Fruit fly (Drosophila melanogaster): ENCODE results near the gene CG12237.
A peak's percentile ranks its signal among the peaks of the same experiment; 100 is the strongest.

CG12237 gene

DNA sequence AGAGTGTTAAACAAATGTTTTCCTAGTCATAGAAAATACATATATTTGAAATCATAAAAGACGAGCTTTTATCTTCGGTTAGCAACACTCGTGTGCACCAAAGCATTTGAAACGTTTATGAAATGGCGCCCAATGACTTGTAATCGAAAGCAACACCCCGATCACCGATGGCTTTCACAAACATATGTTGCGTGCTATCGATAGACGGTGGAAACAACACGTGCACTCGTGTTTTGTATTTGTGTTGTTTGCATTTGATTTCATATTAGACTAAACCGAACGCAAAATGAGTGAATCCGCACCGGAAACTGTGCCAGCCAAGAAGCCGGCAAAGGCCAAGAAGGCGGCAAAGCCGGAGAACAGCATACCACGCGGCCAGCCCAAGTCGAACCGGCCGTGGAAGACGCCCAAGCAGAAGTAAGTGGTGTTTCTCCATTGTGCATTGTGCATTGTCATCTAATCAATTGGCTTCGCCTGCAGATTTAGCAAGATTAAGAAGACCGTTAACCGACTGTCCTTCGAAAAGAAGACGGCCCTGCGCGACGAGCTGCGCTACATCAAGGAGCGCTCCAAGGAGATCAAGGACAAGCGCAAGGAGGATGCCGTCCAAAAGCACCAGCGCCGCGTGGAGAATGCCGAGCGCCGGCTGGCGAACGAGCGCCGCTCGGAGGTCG is 26.5 kb downstream of the CG12237 start, which contains the start of gene CG14210:
CG14210 (plus strand) TSS at position 207 of the 674 bp plus-strand sequence.
- TF ChIP-seq CG17801 (GFP tag; optimal IDR thresholded peaks at IDR 0.05; ENCODE audit: partially characterized antibody) = no peak

DNA sequence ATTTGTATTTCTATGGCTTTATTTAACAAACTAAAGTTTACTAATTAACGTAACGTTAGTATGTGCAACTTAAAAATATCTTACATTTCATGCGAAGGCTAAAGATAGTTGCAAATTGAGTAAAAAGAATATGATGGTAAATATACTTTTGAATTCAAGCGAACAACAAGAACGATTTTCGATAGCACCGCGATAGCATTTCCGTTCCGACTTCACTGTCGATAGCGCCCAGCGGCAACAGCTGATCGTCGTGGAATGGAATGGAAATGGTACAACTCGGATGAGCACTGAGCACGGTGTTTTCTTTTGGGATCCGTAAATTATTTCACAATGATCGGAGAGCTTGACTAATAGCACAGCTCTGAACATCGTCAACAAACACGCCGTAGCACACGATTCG is 29.2 kb downstream of the CG12237 start:
- TF ChIP-seq CG17801 (GFP tag; optimal IDR thresholded peaks at IDR 0.05; ENCODE audit: partially characterized antibody) = peak; percentile 85

DNA sequence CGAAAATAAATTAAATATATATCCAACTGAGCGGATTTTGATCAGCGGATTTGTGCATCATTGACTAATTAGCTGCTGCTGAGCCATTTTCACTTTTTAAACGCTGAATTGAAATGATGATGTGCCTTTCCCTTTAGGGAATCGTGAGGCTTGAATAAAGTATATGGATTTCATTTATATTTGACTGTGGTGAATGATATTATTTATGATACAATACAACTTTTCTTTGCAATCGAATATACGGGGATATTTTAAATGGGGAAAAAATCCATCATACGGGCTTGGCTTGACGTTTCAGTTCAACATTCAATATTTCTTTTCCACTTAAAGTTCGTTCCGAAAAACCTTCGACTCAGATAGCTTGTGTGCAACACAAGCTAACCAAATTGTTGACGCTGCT is 31.4 kb downstream of the CG12237 start, which contains the start of the genes Shawn and Tyler:
Shawn (plus strand) TSS at position 301 of the 400 bp plus-strand sequence.
Tyler (plus strand) TSS at position 301 of the 400 bp plus-strand sequence.
- no peak for TF ChIP-seq CG17801 (GFP tag; optimal IDR thresholded peaks at IDR 0.05; ENCODE audit: partially characterized antibody)

DNA sequence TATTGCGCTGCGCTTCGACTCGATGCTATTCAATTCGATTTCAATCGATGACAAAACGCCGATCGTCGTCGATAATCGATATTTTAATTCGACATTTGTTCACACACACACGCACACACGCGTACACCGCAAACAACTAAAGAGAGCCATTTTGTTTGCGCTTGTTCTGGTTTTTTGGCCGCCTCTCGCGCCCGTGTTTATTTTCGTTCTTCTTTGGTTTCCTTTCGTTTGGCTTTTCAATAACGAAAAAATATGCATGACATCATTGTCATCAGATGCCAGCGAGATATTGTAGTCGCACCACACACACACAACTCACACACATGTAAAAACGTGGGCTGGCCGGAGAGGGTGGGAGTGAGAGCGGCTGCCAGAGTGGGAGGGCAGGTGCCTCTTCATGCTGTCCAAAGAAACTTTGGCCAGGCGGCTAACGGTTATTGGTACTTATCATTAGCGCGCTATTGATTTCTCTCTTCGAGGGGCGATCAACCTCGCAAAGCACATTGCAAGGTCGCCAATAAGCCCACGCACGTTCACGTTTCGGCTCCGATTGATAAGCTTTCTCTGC is 34.5 kb downstream of the CG12237 start:
- TF ChIP-seq CG17801 (GFP tag; optimal IDR thresholded peaks at IDR 0.05; ENCODE audit: partially characterized antibody) = no peak

DNA sequence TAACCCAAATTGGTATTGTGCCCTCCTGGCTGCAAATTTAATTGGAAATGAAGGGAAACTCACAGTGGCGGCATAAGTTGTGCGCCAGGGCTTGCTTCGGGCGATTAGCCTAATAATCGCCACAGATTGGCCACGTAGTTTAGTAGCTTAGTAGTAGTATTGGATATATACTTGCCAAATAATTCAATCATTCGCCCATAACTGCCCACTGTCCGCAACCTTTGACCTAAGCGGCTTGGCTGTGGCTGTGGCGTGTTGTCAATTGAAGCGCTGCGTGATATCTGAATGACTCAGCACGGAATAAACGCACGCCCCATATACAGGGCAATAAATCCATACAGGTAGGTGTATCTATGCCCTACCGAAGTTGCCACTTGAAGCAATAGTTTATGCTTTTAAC is 35.7 kb downstream of the CG12237 start:
- TF ChIP-seq CG17801 (GFP tag; optimal IDR thresholded peaks at IDR 0.05; ENCODE audit: partially characterized antibody) = no peak

DNA sequence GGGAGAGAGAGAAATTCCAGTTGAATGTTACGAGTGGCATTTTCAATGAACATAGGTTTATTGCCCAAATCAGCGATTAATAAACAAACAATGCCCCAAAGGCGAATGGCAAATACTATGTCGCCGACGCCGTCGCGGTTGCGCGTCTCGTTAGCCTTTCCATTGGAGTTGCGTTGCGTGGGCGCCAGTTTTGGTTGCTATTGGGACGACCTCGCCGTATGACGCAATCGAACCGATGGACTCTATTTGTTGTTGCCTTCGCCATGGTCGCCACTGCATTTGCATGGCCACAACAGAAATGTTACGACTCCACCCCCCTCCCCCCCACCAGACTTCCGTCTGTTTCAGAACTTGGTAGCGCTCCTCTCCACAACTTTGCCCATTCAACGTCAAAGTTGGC is 36.1 kb downstream of the CG12237 start:
- TF ChIP-seq CG17801 (GFP tag; optimal IDR thresholded peaks at IDR 0.05; ENCODE audit: partially characterized antibody) = no peak

DNA sequence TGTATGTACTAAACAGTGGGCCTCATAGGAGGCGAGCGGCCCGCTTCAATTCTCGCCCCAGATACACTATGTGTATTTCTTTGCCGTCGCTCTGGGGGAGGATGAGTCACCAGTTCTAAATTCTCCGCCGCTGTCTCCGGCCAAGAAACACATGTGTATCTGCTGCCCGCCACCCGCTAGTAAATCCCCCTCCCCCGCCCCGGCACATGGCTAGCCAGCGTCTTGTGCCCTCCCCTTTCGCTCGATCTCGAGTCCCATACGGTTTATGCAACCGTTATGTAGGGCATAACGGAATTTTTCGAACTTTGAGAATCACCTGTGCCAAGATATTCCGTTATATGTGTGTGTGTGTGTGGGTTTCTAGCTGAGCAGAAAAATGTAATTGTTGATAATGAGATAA is 36.8 kb downstream of the CG12237 start:
- TF ChIP-seq CG17801 (GFP tag; optimal IDR thresholded peaks at IDR 0.05; ENCODE audit: partially characterized antibody) = no peak

DNA sequence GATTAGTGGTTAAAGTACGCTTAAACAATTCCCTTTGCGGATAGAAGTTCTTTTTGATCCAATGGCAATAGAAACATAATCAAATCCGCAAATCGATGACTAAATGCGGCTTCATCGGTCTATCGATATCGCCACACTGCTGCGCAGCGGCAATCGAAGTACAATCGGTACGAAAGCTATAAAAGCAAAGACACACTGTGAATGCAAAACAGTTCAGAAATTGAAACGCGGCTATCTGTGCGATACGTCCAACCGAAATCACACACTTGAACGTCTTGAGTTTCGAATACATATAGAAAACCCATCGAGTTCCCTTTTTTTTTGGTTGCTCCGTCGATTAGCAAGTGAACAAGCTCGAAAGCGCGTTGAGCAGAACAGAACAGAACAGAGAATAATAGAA is 37.7 kb downstream of the CG12237 start, which contains the start of gene CG14207:
CG14207 (plus strand) TSS at position 203 of the 400 bp plus-strand sequence.
- TF ChIP-seq CG17801 (GFP tag; optimal IDR thresholded peaks at IDR 0.05; ENCODE audit: partially characterized antibody) = no peak

DNA sequence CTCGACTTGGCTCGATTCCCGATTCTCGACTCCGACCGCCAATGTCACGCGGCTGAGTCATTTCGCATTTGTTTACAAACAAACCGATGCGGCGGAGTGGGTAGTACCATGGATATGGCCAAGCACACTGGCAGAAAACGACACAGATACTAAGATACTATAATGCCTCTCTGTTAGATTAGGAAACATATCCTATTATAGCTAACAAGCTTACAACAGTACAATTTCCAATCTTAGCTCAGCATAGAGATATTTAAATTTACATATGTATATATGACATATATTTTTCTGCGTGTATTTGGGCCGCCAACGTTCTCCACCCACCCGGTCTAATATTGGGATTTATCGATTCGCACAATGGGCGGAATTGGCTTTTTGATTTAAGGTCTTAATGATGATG is 38.7 kb downstream of the CG12237 start:
- TF ChIP-seq CG17801 (GFP tag; optimal IDR thresholded peaks at IDR 0.05; ENCODE audit: partially characterized antibody) = no peak

DNA sequence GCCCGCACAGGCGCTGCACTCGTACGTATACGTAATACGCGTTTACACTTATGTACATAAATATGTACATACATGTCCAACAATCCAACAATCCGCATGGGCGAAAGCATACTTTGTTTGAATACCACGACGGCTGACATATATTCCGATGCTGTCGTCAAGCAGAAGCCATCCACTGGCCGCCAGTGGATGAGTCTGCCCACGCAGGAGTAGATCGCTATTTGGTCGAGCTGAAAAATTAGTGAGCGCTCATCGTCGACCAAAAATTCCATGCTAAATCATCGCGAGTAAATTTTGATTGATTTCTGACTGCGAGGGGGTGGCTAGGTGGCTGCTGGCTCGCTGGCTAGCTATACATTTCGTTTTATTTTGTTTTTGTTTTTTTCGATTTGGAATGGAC is 40.2 kb downstream of the CG12237 start:
- TF ChIP-seq CG17801 (GFP tag; optimal IDR thresholded peaks at IDR 0.05; ENCODE audit: partially characterized antibody) = no peak

DNA sequence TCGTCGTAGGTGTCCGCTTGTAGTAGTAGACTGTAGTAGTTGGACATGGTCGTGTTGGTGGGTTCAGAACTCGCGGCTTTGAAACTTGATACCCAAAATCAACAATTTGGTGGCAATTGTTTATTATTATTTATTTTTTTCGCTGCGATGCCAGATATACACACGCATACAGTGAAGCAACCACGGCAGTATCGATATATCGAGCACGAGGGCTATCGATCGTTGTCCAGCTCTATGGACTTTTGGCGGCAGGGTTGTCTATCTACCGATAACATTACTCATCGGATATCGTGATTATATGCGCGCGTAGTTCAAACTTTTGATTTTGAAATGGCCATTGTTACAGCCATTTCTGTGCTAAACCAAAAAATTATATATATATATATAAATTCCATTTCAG is 41.0 kb downstream of the CG12237 start, which contains the start of gene CG14220:
CG14220 (minus strand) TSS at position 208 of the 400 bp plus-strand sequence.
- TF ChIP-seq CG17801 (GFP tag; optimal IDR thresholded peaks at IDR 0.05; ENCODE audit: partially characterized antibody) = peak; percentile 69

DNA sequence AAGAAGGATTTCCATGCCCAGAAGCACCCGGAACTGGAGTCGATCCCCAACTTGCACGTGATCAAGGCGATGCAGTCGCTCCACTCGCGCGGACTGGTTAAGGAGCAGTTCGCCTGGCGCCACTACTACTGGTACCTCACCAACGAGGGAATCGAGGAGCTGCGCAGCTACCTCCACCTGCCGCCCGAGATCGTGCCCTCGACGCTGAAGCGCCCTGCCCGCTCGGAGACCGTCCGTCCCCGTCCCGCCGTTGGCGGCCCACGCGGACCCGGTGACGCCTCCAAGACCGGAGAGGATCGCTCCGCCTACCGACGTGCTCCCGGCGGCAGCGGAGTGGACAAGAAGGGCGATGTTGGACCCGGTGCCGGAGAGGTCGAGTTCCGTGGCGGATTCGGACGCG is 44.2 kb downstream of the CG12237 start:
- no peak for TF ChIP-seq CG17801 (GFP tag; optimal IDR thresholded peaks at IDR 0.05; ENCODE audit: partially characterized antibody)

DNA sequence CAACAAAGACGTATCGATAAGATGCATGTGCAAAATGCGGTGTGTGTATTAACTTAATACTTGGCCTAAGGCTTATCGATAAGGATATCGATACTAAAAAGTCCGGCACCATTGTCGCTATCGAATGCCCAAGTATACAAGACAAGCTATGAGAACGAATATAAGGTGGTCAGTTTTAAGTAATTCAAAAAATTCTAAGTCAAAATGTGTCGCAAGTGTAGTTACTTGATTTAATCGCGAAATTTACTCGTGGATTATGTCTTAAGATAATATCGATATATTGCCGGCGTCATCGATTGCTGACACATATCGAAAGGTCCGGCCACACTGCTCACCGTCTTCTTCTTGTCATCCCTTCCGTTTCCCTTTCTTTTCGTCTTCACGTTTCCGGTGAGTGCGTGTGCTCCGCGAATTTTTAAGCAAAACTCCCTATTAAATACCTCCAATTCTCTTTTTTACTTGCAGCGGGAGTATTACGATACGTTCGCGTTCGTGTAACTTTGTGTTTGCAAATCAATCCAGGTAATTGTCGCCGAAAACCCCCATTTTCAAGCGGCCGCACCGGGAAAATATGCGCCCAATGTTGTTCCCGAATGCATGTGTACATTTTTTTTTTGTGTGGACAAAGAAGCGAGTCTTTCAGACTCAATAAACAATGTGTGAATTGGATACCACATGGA is 44.8 kb downstream of the CG12237 start, which contains the start of gene RpS10b:
RpS10b (plus strand) TSS at position 348 of the 680 bp plus-strand sequence.
- TF ChIP-seq CG17801 (GFP tag; optimal IDR thresholded peaks at IDR 0.05; ENCODE audit: partially characterized antibody) = peak; percentile 91

DNA sequence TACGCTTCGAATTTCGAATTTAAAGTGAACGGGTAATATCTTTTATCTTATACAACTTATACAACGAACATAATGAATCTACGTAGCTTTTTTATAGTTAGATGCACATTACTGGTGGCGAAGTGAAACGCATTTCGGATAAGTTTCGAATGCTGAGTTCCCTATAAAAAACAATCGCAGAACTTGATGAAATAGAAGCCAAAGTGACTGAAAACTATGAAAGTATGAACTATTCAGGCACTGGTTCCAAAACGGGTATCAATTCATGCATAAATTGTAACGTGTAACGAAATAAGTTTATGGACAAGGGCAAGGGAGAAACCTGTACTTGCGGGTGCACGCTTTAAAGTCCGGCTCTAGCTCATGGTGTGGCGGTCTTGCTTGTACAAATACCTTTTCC is 46.8 kb downstream of the CG12237 start:
- TF ChIP-seq CG17801 (GFP tag; optimal IDR thresholded peaks at IDR 0.05; ENCODE audit: partially characterized antibody) = no peak

DNA sequence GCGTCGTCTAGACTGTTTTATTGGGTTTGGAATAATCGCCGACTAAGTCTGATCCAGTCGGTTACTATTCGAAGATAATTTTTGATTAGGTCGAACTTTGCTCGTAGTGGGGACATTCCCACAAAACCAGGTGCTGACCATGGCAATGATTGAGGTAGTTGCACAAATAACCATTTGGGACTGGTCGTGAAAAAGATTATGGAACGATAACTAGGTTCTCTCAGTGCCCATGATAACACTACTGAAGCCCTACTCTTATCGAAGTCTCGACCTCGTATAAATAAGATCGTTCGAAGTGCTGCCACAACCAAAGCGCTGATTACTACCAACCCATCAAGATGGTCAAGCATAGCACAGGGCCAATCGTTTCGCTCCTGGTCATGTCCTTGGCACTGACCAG is 50.4 kb downstream of the CG12237 start, which contains the start of gene CG14205:
CG14205 (plus strand) TSS at position 301 of the 400 bp plus-strand sequence.
- no peak for TF ChIP-seq CG17801 (GFP tag; optimal IDR thresholded peaks at IDR 0.05; ENCODE audit: partially characterized antibody)

All from ovary, adult (tissue).